Fruit fly (Drosophila melanogaster) whole organism, embryonic: ENCODE results near the gene CG43925.

ENCODE experiments used
- Bdp1 ChIP-seq: fragments of 200-800 bp; sonication (Bioruptor generic); optimal IDR thresholded peaks from 3 replicates; lab custom pipeline; 2016; ENCODE audit warnings: missing biosample characterization, missing genetic modification characterization
- CG10366 ChIP-seq: fragments of 200-800 bp; sonication (Bioruptor generic); IDR thresholded peaks from 2 replicates; pipeline ENCODE4 v1.3.6; 2022; ENCODE audit warnings: missing biosample characterization, missing genetic modification characterization
- CG10431 ChIP-seq: fragments of 200-800 bp; sonication (Bioruptor generic); optimal IDR thresholded peaks from 3 replicates; lab custom pipeline; 2018; ENCODE audit warnings: missing biosample characterization, mild to moderate bottlenecking, missing genetic modification characterization
- CG11398 ChIP-seq: fragments of 200-800 bp; sonication (Bioruptor generic); optimal IDR thresholded peaks from 2 replicates; lab custom pipeline; 2016; ENCODE audit warnings: missing biosample characterization, missing genetic modification characterization
- CG11456 ChIP-seq: fragments of 200-800 bp; sonication (Bioruptor generic); IDR thresholded peaks from 3 replicates; pipeline ENCODE4 v1.3.6; 2022; ENCODE audit warnings: missing biosample characterization, missing genetic modification characterization
- CG12769 ChIP-seq: fragments of 200-800 bp; sonication (Bioruptor generic); optimal IDR thresholded peaks from 2 replicates; lab custom pipeline; 2019; ENCODE audit warnings: missing biosample characterization, mild to moderate bottlenecking, missing genetic modification characterization, moderate library complexity
- CG13296 ChIP-seq: fragments of 200-800 bp; sonication (Bioruptor generic); optimal IDR thresholded peaks from 3 replicates; lab custom pipeline; 2018; ENCODE audit warnings: missing biosample characterization, mild to moderate bottlenecking, missing genetic modification characterization
- CG14050 ChIP-seq: fragments of 200-800 bp; sonication (Bioruptor generic); IDR thresholded peaks from 3 replicates; pipeline ENCODE4 v1.3.6; 2022; ENCODE audit warnings: missing biosample characterization, missing genetic modification characterization
- CG15514 ChIP-seq: fragments of 200-800 bp; sonication (Bioruptor generic); optimal IDR thresholded peaks from 3 replicates; lab custom pipeline; 2017; ENCODE audit warnings: missing biosample characterization, missing genetic modification characterization, mild to moderate bottlenecking, moderate library complexity, missing genetic modification reagents
- CG16813 ChIP-seq: fragments of 200-800 bp; sonication (Bioruptor generic); IDR thresholded peaks from 3 replicates; pipeline ENCODE4 v1.3.6; 2022; ENCODE audit warnings: missing biosample characterization, missing genetic modification characterization; ENCODE audit not compliant: partially characterized antibody
- CG16815 ChIP-seq: fragments of 200-800 bp; sonication (Bioruptor generic); optimal IDR thresholded peaks from 3 replicates; lab custom pipeline; 2017; ENCODE audit warnings: missing biosample characterization, mild to moderate bottlenecking, missing genetic modification characterization
- CG2120 ChIP-seq: fragments of 200-800 bp; sonication (Bioruptor generic); optimal IDR thresholded peaks from 3 replicates; lab custom pipeline; 2016; ENCODE audit warnings: missing biosample characterization, missing genetic modification characterization
- CG2678 ChIP-seq: fragments of 200-800 bp; sonication (Bioruptor generic); optimal IDR thresholded peaks from 3 replicates; lab custom pipeline; 2019; ENCODE audit warnings: missing biosample characterization, mild to moderate bottlenecking, missing genetic modification characterization, moderate library complexity
- CG31388 ChIP-seq: fragments of 200-800 bp; sonication (Bioruptor generic); optimal IDR thresholded peaks from 2 replicates; lab custom pipeline; 2016; ENCODE audit warnings: missing biosample characterization, missing genetic modification characterization
- CG33557 ChIP-seq: fragments of 200-800 bp; sonication (Bioruptor generic); optimal IDR thresholded peaks from 2 replicates; lab custom pipeline; 2019; ENCODE audit warnings: missing biosample characterization, mild to moderate bottlenecking, missing genetic modification characterization, moderate library complexity
- CG34422 ChIP-seq: fragments of 200-800 bp; sonication (Bioruptor generic); IDR thresholded peaks from 3 replicates; pipeline ENCODE4 v1.3.6; 2022; ENCODE audit warnings: missing biosample characterization, missing genetic modification characterization
- CG3726 ChIP-seq: fragments of 200-800 bp; sonication (Bioruptor generic); IDR thresholded peaks from 3 replicates; pipeline ENCODE4, ENCODE4 v1.3.6; 2022; ENCODE audit warnings: missing biosample characterization, missing genetic modification characterization
- CG4404 ChIP-seq: fragments of 200-800 bp; sonication (Bioruptor generic); IDR thresholded peaks from 2 replicates; pipeline ENCODE4 v1.3.6; 2022; ENCODE audit warnings: missing biosample characterization, missing genetic modification characterization
- Camta ChIP-seq: fragments of 200-800 bp; sonication (Bioruptor generic); optimal IDR thresholded peaks from 2 replicates; lab custom pipeline; 2016; ENCODE audit warnings: missing biosample characterization, missing genetic modification characterization
- Chrac-16 ChIP-seq: fragments of 200-800 bp; sonication (Bioruptor generic); optimal IDR thresholded peaks from 3 replicates; lab custom pipeline; 2016; ENCODE audit warnings: missing biosample characterization, missing genetic modification characterization
- CoRest ChIP-seq: fragments of 200-800 bp; sonication (Bioruptor generic); optimal IDR thresholded peaks from 3 replicates; lab custom pipeline; 2018; ENCODE audit warnings: missing biosample characterization, mild to moderate bottlenecking, missing genetic modification characterization, moderate library complexity
- Fer1 ChIP-seq: fragments of 200-800 bp; sonication (Bioruptor generic); optimal IDR thresholded peaks from 2 replicates; lab custom pipeline; 2017; ENCODE audit warnings: missing biosample characterization, mild to moderate bottlenecking, missing genetic modification characterization
- Fer3 ChIP-seq: fragments of 200-800 bp; sonication (Bioruptor generic); optimal IDR thresholded peaks from 2 replicates; lab custom pipeline; 2018; ENCODE audit warnings: missing biosample characterization, mild to moderate bottlenecking, missing genetic modification characterization, moderate library complexity
- Gsc ChIP-seq: fragments of 200-800 bp; sonication (Bioruptor generic); IDR thresholded peaks from 2 replicates; pipeline ENCODE4 v1.3.6; 2022; ENCODE audit warnings: missing biosample characterization, missing genetic modification characterization
- HLH3B ChIP-seq: fragments of 200-800 bp; sonication (Bioruptor generic); IDR thresholded peaks from 2 replicates; pipeline ENCODE4 v1.3.6; 2022; ENCODE audit warnings: missing biosample characterization, missing genetic modification characterization
- HLHmδ ChIP-seq: fragments of 200-800 bp; sonication (Bioruptor generic); optimal IDR thresholded peaks from 2 replicates; lab custom pipeline; 2018; ENCODE audit warnings: missing biosample characterization, mild to moderate bottlenecking, missing genetic modification characterization, moderate library complexity
- Hr78 ChIP-seq, 2 experiments: fragments of 200-800 bp in 1 of 2; fragments of >200 bp in 1 of 2; sonication (Bioruptor generic) in 1 of 2; optimal IDR thresholded peaks; 2 replicates each; lab custom pipeline; 2017 to 2019; ENCODE audit warnings: missing biosample characterization in 2 of 2, missing genetic modification characterization in 2 of 2, mild to moderate bottlenecking in 1 of 2, moderate library complexity in 1 of 2
- Med ChIP-seq: fragments of 200-800 bp; sonication (Bioruptor generic); peaks from one replicate; lab custom pipeline; 2016; ENCODE audit warnings: missing biosample characterization, missing genetic modification characterization, mild to moderate bottlenecking, inconsistent platforms, moderate library complexity
- Pdp1 ChIP-seq, 2 experiments: fragments of 200-800 bp; sonication (Bioruptor generic); optimal IDR thresholded peaks; 3 replicates each; lab custom pipeline; 2016; ENCODE audit warnings: missing biosample characterization in 2 of 2, missing genetic modification characterization in 2 of 2, mild to moderate bottlenecking in 1 of 2, moderate library complexity in 1 of 2
- Sin3A ChIP-seq: fragments of >200 bp; optimal IDR thresholded peaks from 2 replicates; lab custom pipeline; 2018
- aop ChIP-seq: fragments of 200-800 bp; sonication (Bioruptor generic); IDR thresholded peaks from 2 replicates; pipeline ENCODE4 v1.3.6; 2022; ENCODE audit warnings: missing biosample characterization, missing genetic modification characterization
- cad ChIP-seq: fragments of >200 bp; optimal IDR thresholded peaks from 2 replicates; lab custom pipeline; 2017; ENCODE audit warnings: missing biosample characterization, missing genetic modification characterization
- ci ChIP-seq: fragments of 200-800 bp; sonication (Bioruptor generic); IDR thresholded peaks from 3 replicates; pipeline ENCODE4 v1.3.6; 2022; ENCODE audit warnings: missing biosample characterization, missing genetic modification characterization
- da ChIP-seq: fragments of 200-800 bp; sonication (Bioruptor generic); optimal IDR thresholded peaks from 2 replicates; lab custom pipeline; 2016; ENCODE audit warnings: missing biosample characterization, missing genetic modification characterization
- danr ChIP-seq: fragments of 200-800 bp; sonication (Bioruptor generic); IDR thresholded peaks from 2 replicates; pipeline ENCODE4 v1.3.6; 2022; ENCODE audit warnings: missing biosample characterization, missing genetic modification characterization
- dimm ChIP-seq: fragments of 200-800 bp; sonication (Bioruptor generic); IDR thresholded peaks from 2 replicates; pipeline ENCODE4 v1.3.6; 2022; ENCODE audit warnings: missing biosample characterization, missing genetic modification characterization
- disco-r ChIP-seq: fragments of 200-800 bp; sonication (Bioruptor generic); optimal IDR thresholded peaks from 2 replicates; lab custom pipeline; 2016; ENCODE audit warnings: missing biosample characterization, missing genetic modification characterization
- dmrt11E ChIP-seq: fragments of 200-800 bp; sonication (Bioruptor generic); optimal IDR thresholded peaks from 3 replicates; lab custom pipeline; 2018; ENCODE audit warnings: missing biosample characterization, mild to moderate bottlenecking, missing genetic modification characterization, moderate library complexity
- fd102C ChIP-seq: fragments of 200-800 bp; sonication (Bioruptor generic); optimal IDR thresholded peaks from 2 replicates; lab custom pipeline; 2018; ENCODE audit warnings: missing biosample characterization, mild to moderate bottlenecking, missing genetic modification characterization, moderate library complexity
- fru ChIP-seq: fragments of >200 bp; optimal IDR thresholded peaks from 2 replicates; lab custom pipeline; 2017
- gce ChIP-seq: fragments of 200-800 bp; sonication (Bioruptor generic); IDR thresholded peaks from 3 replicates; pipeline ENCODE4 v1.3.6; 2022; ENCODE audit warnings: missing biosample characterization, missing genetic modification characterization
- gcm2 ChIP-seq: fragments of 200-800 bp; sonication (Bioruptor generic); optimal IDR thresholded peaks from 2 replicates; lab custom pipeline; 2016; ENCODE audit warnings: missing biosample characterization, missing genetic modification characterization
- hkb ChIP-seq, 2 experiments: fragments of 200-800 bp in 1 of 2; fragments of >200 bp in 1 of 2; sonication (Bioruptor generic) in 1 of 2; IDR thresholded peaks in 1 of 2; optimal IDR thresholded peaks in 1 of 2; 2 replicates each; pipeline versions ENCODE4 v1.3.6 to Lab custom; 2017 to 2022; ENCODE audit warnings: missing biosample characterization in 1 of 2, missing genetic modification characterization in 1 of 2
- oc ChIP-seq: fragments of 200-800 bp; sonication (Bioruptor generic); optimal IDR thresholded peaks from 2 replicates; lab custom pipeline; 2018; ENCODE audit warnings: missing biosample characterization, mild to moderate bottlenecking, missing genetic modification characterization, moderate library complexity
- otp ChIP-seq: fragments of 200-800 bp; sonication (Bioruptor generic); IDR thresholded peaks from 3 replicates; pipeline ENCODE4, ENCODE4 v1.3.6; 2022; ENCODE audit warnings: missing biosample characterization, missing genetic modification characterization
- pita ChIP-seq: fragments of 200-800 bp; sonication (Bioruptor generic); optimal IDR thresholded peaks from 2 replicates; lab custom pipeline; 2017; ENCODE audit warnings: missing biosample characterization, mild to moderate bottlenecking, missing genetic modification characterization
- pnt ChIP-seq: fragments of 200-800 bp; sonication (Bioruptor generic); optimal IDR thresholded peaks from 3 replicates; lab custom pipeline; 2016; ENCODE audit warnings: missing biosample characterization, missing genetic modification characterization
- sisA ChIP-seq: fragments of 200-800 bp; sonication (Bioruptor generic); IDR thresholded peaks from 2 replicates; pipeline ENCODE4 v1.3.6; 2022; ENCODE audit warnings: missing biosample characterization, missing genetic modification characterization
- stwl ChIP-seq: fragments of 200-800 bp; sonication (Bioruptor generic); optimal IDR thresholded peaks from 3 replicates; lab custom pipeline; 2018; ENCODE audit warnings: missing biosample characterization, mild to moderate bottlenecking, missing genetic modification characterization, moderate library complexity
- usp ChIP-seq: fragments of >200 bp; optimal IDR thresholded peaks from 2 replicates; lab custom pipeline; 2017; ENCODE audit warnings: missing biosample characterization, missing genetic modification characterization
- yki ChIP-seq: fragments of >200 bp; optimal IDR thresholded peaks from 3 replicates; lab custom pipeline; 2018

Gene CG43925

dm6 chr2L:13176701-13177249 is 552 bp downstream of the CG43925 start, which contains the start of the genes Sfmbt and CG5439 (continued):
- TF ChIP-seq CG2120 (peak; percentile 92), CG12769 (no peak), CG2678 (tag; lab: Kevin White, UChicago) (no peak), oc (tag; lab: Kevin White, UChicago) (no peak), CG11398 (GFP tag; lab: Kevin White, UChicago) (peak; percentile 39), fru (lab: Kevin White, UChicago) (no peak), sisA (GFP tag; lab: Robert Waterston, UW) (peak; percentile 77), Pdp1 (GFP tag; optimal IDR thresholded peaks at IDR 0.05; lab: Kevin White, UChicago) (peak; percentile 57 to 77), Camta (GFP tag; lab: Kevin White, UChicago) (peak; percentile 79), yki (lab: Kevin White, UChicago) (no peak), aop (GFP tag; lab: Robert Waterston, UW) (no peak), Fer1 (peak; percentile 73), CG16813 (GFP tag; lab: Robert Waterston, UW) (peak; percentile 53; the same call in 2 of the 3 replicates), usp (GFP tag; lab: Kevin White, UChicago) (no peak), gcm2 (no peak), CG13296 (GFP tag; lab: Kevin White, UChicago) (no peak), CG16815 (GFP tag; lab: Kevin White, UChicago) (peak; percentile 69), fd102C (GFP tag; lab: Kevin White, UChicago) (no peak), CG15514 (GFP tag; lab: Kevin White, UChicago) (peak; percentile 62), CG31388 (GFP tag; lab: Kevin White, UChicago) (peak; percentile 52), HLH3B (GFP tag; lab: Robert Waterston, UW) (no peak; the same call in 1 of the 2 replicates), CG4404 (GFP tag; lab: Robert Waterston, UW) (peak; percentile 49; the same call in 1 of the 2 replicates), CG11456 (GFP tag; lab: Robert Waterston, UW) (peak; percentile 81), ci (GFP tag; lab: Robert Waterston, UW) (peak; percentile 59), gce (GFP tag; lab: Robert Waterston, UW) (no peak), CG33557 (GFP tag; lab: Kevin White, UChicago) (peak; percentile 62), danr (no peak), CoRest (tag; lab: Kevin White, UChicago) (peak; percentile 70), otp (GFP tag; lab: Robert Waterston, UW) (no peak), Sin3A (lab: Kevin White, UChicago) (peak; percentile 96), Hr78 (GFP tag; optimal IDR thresholded peaks at IDR 0.05; lab: Kevin White, UChicago) (no peak), disco-r (peak; percentile 21), CG34422 (GFP tag; lab: Robert Waterston, UW) (peak; percentile 70; the same call in 2 of the 3 replicates), CG10366 (peak; percentile 39; the same call in 1 of the 2 replicates), CG14050 (GFP tag; lab: Robert Waterston, UW) (no peak), Bdp1 (GFP tag; lab: Kevin White, UChicago) (peak; percentile 67), dimm (GFP tag; lab: Robert Waterston, UW) (peak; percentile 17; the same call in 1 of the 2 replicates), CG10431 (GFP tag; lab: Kevin White, UChicago) (no peak), dmrt11E (tag; lab: Kevin White, UChicago) (peak; percentile 65), cad (GFP tag; lab: Kevin White, UChicago) (no peak), Med (GFP tag; lab: Kevin White, UChicago) (peak; percentile 96), stwl (tag; lab: Kevin White, UChicago) (peak; percentile 91), Gsc (GFP tag; lab: Robert Waterston, UW) (peak; percentile 42; the same call in 1 of the 2 replicates), CG3726 (GFP tag; lab: Robert Waterston, UW) (no peak), Chrac-16 (GFP tag; lab: Kevin White, UChicago) (peak; percentile 76), hkb (optimal IDR thresholded peaks at IDR 0.05; lab: Kevin White, UChicago) (peak; percentile 60), hkb (GFP tag; IDR thresholded peaks at IDR 0.05; lab: Robert Waterston, UW) (peak; percentile 31; the same call in 1 of the 2 replicates), pita (GFP tag; lab: Kevin White, UChicago) (no peak), HLHmδ (GFP tag; lab: Kevin White, UChicago) (peak; percentile 16), pnt (peak; percentile 82), da (peak; percentile 56), Fer3 (tag; lab: Kevin White, UChicago) (no peak)
